Worm (Caenorhabditis elegans): ENCODE data around the gene ugt-59.

ce11 chrIV:10311115-10311514 lies 49.3 kb upstream of the ugt-59 start:
- TF ChIP-seq T20F7.1 (GFP tag; optimal IDR thresholded peaks at IDR 0.05): no peak
- TF ChIP-seq aly-2 (tag; optimal IDR thresholded peaks at IDR 0.05): no peak
- no peak for TF ChIP-seq pqm-1 (tag; optimal IDR thresholded peaks at IDR 0.05)
- no peak for TF ChIP-seq unc-130 (GFP tag; optimal IDR thresholded peaks at IDR 0.05)
- no peak for TF ChIP-seq nhr-10 (tag; optimal IDR thresholded peaks at IDR 0.05)
- no peak for TF ChIP-seq mdl-1 (tag; optimal IDR thresholded peaks at IDR 0.05)
- no peak for TF ChIP-seq nhr-25 (tag; optimal IDR thresholded peaks at IDR 0.05; ENCODE audit: borderline replicate concordance, insufficient read depth)
- TF ChIP-seq pha-4 (GFP tag; IDR thresholded peaks at IDR 0.05): no peak
- no peak for TF ChIP-seq pha-4 (tag; optimal IDR thresholded peaks at IDR 0.05)
- no peak for TF ChIP-seq nhr-77 (tag; optimal IDR thresholded peaks at IDR 0.05)
- no peak for TF ChIP-seq nhr-102 (tag; optimal IDR thresholded peaks at IDR 0.05)
- no peak for TF ChIP-seq lsy-2 (tag; optimal IDR thresholded peaks at IDR 0.05)
- no peak for TF ChIP-seq F49E8.2 (tag; optimal IDR thresholded peaks at IDR 0.05; ENCODE audit: borderline replicate concordance)
- no peak for TF ChIP-seq lin-15B (tag; optimal IDR thresholded peaks at IDR 0.05)
- no peak for TF ChIP-seq egl-43 (GFP tag; IDR thresholded peaks at IDR 0.05)
